Worm (Caenorhabditis elegans) whole organism, midembryonic: ENCODE results near the gene F58A3.3.

Source experiments
- T22C8.4 ChIP-seq: fragments of 200-800 bp; sonication (Bioruptor generic); IDR thresholded peaks from 2 replicates; pipeline ENCODE4 v1.3.6; 2022; ENCODE audit warnings: missing genetic modification characterization, missing compliant biosample characterization
- cog-1 ChIP-seq: sonication (generic microtip); optimal IDR thresholded peaks from 2 replicates; lab custom pipeline; 2016; ENCODE audit warnings: missing genetic modification characterization, missing compliant biosample characterization
- flt-1 ChIP-seq: fragments of 200-800 bp; sonication (Bioruptor generic); IDR thresholded peaks from 2 replicates; pipeline ENCODE4 v1.3.6; 2022; ENCODE audit warnings: missing genetic modification characterization, missing compliant biosample characterization
- klf-2 ChIP-seq: fragments of 200-800 bp; sonication (Bioruptor generic); conservative IDR thresholded peaks from 2 replicates; pipeline ENCODE4 v1.3.6; 2022; ENCODE audit warnings: missing genetic modification reagents, missing genetic modification characterization, missing compliant biosample characterization
- med-1 ChIP-seq: sonication (generic microtip); optimal IDR thresholded peaks from 2 replicates; lab custom pipeline; 2017; ENCODE audit warnings: missing genetic modification characterization, mild to moderate bottlenecking, missing compliant biosample characterization, antibody characterized with exemption, missing genetic modification reagents; ENCODE audit not compliant: insufficient read depth
- ref-1 ChIP-seq: fragments of 200-800 bp; sonication (Bioruptor generic); conservative IDR thresholded peaks from 2 replicates; pipeline ENCODE4 v1.3.6; 2022; ENCODE audit warnings: missing genetic modification reagents, missing genetic modification characterization, missing compliant biosample characterization
- tab-1 ChIP-seq: fragments of 200-800 bp; sonication (Bioruptor generic); IDR thresholded peaks from 2 replicates; pipeline ENCODE4 v1.3.6; 2022; ENCODE audit warnings: missing genetic modification characterization, missing compliant biosample characterization
- ztf-23 ChIP-seq: fragments of 200-800 bp; sonication (Bioruptor generic); IDR thresholded peaks from 2 replicates; pipeline ENCODE4 v1.3.6; 2022; ENCODE audit warnings: missing genetic modification reagents, missing genetic modification characterization, missing compliant biosample characterization
- ztf-29 ChIP-seq: fragments of 200-800 bp; sonication (Bioruptor generic); IDR thresholded peaks from 2 replicates; pipeline ENCODE4 v1.3.6; 2022; ENCODE audit warnings: missing genetic modification reagents, missing genetic modification characterization, missing compliant biosample characterization

Gene F58A3.3

ce11 chrX:10979186-10979585 lies 33.3 kb upstream of the F58A3.3 start, which contains the start of gene pxn-2:
pxn-2 (minus strand) TSS chrX:10979286.
- no peak for TF ChIP-seq flt-1 (GFP tag; lab: Robert Waterston, UW)
- TF ChIP-seq ref-1: no peak
- TF ChIP-seq T22C8.4: no peak

DNA sequence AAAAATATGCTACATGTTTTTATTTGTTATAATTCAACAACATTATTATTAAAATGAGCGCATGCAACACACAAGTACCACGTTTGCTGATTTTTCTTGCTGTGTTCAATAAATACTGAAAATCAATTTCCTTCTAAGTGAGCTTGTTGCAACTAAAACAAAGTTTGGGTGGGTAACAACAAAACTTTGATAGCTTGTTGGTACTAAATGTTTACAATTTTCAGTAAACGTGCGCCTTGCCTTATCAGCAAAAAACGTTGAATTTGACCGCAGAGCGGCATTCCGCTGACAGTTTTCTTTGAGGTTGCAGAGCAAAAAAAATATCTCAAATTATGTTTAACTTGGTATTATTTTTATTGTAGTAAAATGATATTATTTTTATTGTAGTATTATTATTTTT lies 31.1 kb upstream of the F58A3.3 start:
- TF ChIP-seq med-1 (GFP tag; lab: Kevin White, UChicago): no peak
- no peak for TF ChIP-seq ref-1
- no peak for TF ChIP-seq flt-1 (GFP tag; lab: Robert Waterston, UW)
- TF ChIP-seq T22C8.4: no peak
- TF ChIP-seq klf-2 (GFP tag; lab: Robert Waterston, UW): no peak
- no peak for TF ChIP-seq tab-1
- TF ChIP-seq ztf-23 (GFP tag; lab: Robert Waterston, UW): no peak
- no peak for TF ChIP-seq ztf-29 (GFP tag; lab: Robert Waterston, UW)
- TF ChIP-seq cog-1 (tag; lab: Kevin White, UChicago): no peak

ce11 chrX:10982051-10982450 lies 30.4 kb upstream of the F58A3.3 start, which contains the start of gene ver-4:
ver-4 (plus strand) TSS chrX:10982351.
- TF ChIP-seq klf-2 (GFP tag; lab: Robert Waterston, UW) (no peak), flt-1 (GFP tag; lab: Robert Waterston, UW) (no peak), ztf-23 (GFP tag; lab: Robert Waterston, UW) (no peak), ztf-29 (GFP tag; lab: Robert Waterston, UW) (no peak), cog-1 (tag; lab: Kevin White, UChicago) (no peak), T22C8.4 (no peak), med-1 (GFP tag; lab: Kevin White, UChicago) (no peak), ref-1 (no peak), tab-1 (no peak)

ce11 chrX:10989286-10989685 lies 23.2 kb upstream of the F58A3.3 start:
- no peak for TF ChIP-seq med-1 (GFP tag; lab: Kevin White, UChicago)
- TF ChIP-seq T22C8.4: no peak
- no peak for TF ChIP-seq klf-2 (GFP tag; lab: Robert Waterston, UW)
- no peak for TF ChIP-seq tab-1
- TF ChIP-seq cog-1 (tag; lab: Kevin White, UChicago): no peak
- no peak for TF ChIP-seq ztf-29 (GFP tag; lab: Robert Waterston, UW)
- TF ChIP-seq flt-1 (GFP tag; lab: Robert Waterston, UW): no peak
- no peak for TF ChIP-seq ref-1
- no peak for TF ChIP-seq ztf-23 (GFP tag; lab: Robert Waterston, UW)

- TF ChIP-seq klf-2 (GFP tag; lab: Robert Waterston, UW) (no peak), flt-1 (GFP tag; lab: Robert Waterston, UW) (peak; percentile 68), cog-1 (tag; lab: Kevin White, UChicago) (peak; percentile 34), T22C8.4 (no peak), ztf-23 (GFP tag; lab: Robert Waterston, UW) (no peak), tab-1 (no peak)
Measured at ce11 chrX:10990159-10990854, 22.1 kb upstream of the F58A3.3 start.

- TF ChIP-seq tab-1 (no peak), ztf-23 (GFP tag; lab: Robert Waterston, UW) (no peak)
Measured at ce11 chrX:10990855-10991176, 21.6 kb upstream of the F58A3.3 start.

DNA sequence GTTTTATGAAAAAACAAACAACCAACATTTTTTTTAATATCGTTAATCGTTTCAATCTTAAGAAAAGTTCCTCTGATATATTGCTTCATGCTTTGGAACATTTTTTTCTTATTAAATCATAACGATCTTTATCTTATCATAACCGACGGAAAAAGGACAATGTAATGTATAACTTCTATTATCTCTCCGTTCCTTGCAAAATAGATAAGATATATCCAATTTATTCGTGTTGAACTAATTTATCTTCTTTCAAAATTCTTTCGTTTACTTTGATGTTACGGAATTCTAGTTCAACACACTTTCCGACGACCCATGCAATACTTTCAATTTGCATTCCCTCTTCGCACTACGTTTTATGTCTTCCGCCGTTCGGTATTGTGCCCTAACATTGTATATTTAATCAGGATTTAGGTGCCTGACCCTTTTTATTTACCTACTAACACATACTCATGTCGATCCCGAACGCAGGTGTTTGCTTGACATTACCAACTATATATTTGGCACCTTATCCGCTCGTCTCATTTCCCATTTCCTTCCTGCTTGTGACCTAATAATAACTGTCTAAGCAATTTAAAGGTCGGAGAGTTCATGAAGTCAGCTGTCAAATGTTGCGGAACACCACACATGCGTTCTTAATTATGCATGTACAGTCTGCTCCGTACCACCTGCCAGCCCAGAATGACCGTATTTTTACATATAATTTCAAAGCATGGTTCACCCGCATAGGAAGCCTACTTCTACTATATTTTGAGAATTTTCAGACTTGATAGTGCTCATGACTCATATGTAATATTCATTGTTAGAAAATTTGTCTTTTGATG lies 20.9 kb upstream of the F58A3.3 start:
- TF ChIP-seq ztf-29 (GFP tag; lab: Robert Waterston, UW): no peak
- no peak for TF ChIP-seq tab-1
- TF ChIP-seq med-1 (GFP tag; lab: Kevin White, UChicago): no peak
- TF ChIP-seq ztf-23 (GFP tag; lab: Robert Waterston, UW): no peak
- no peak for TF ChIP-seq flt-1 (GFP tag; lab: Robert Waterston, UW)
- TF ChIP-seq cog-1 (tag; lab: Kevin White, UChicago): no peak
- TF ChIP-seq T22C8.4: no peak
- no peak for TF ChIP-seq ref-1
- TF ChIP-seq klf-2 (GFP tag; lab: Robert Waterston, UW): no peak

DNA sequence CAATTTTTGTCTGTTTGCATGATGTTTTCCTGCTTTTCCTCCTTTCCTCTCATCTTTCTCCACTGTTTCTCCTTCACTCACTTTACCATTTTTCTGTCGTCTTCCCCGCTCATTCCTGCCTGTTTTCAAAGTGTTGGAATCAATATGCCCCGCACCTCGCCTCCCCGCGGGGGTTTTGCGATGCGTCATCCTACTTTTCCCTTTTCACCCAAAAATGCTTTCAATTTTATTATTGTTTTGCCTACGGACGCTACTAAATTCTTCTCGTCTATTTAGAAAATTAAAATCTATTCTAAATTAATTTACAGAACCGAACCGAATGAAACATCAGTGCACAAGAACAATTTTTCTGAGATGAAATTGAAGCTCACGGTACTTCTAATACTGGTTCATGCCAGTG lies 20.3 kb upstream of the F58A3.3 start, which contains the start of gene ver-3:
Gene ver-3, plus strand, starts transcription at position 301 of the 400 bp plus-strand sequence.
- no peak for TF ChIP-seq ztf-23 (GFP tag; lab: Robert Waterston, UW)
- TF ChIP-seq med-1 (GFP tag; lab: Kevin White, UChicago): no peak
- TF ChIP-seq cog-1 (tag; lab: Kevin White, UChicago): no peak
- no peak for TF ChIP-seq flt-1 (GFP tag; lab: Robert Waterston, UW)
- TF ChIP-seq klf-2 (GFP tag; lab: Robert Waterston, UW): no peak
- no peak for TF ChIP-seq ztf-29 (GFP tag; lab: Robert Waterston, UW)
- TF ChIP-seq tab-1: no peak
- no peak for TF ChIP-seq ref-1
- TF ChIP-seq T22C8.4: no peak

DNA sequence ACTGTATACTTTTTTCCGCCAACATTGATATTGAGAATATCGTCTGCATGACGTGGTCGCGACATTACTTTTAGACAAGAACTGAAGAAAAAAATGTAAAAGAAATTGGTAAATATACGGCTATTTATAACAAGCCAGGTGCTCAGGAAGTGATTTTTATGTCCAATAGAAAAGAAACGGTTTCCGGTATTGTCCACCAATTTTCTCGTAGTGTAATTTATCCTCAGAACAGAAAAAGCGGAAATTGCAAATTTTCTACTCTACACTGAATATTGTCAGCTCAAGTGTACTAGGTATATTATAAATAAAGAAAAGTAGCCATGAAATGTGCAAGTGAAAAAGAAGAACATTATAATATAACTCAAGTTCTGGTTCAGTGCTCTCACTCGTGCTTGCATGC lies 13.3 kb upstream of the F58A3.3 start, which contains the start of gene F59F3.6:
Gene F59F3.6, minus strand, starts transcription at position 101 of the 400 bp plus-strand sequence.
- TF ChIP-seq T22C8.4: no peak
- TF ChIP-seq cog-1 (tag; lab: Kevin White, UChicago): no peak
- no peak for TF ChIP-seq ztf-29 (GFP tag; lab: Robert Waterston, UW)
- TF ChIP-seq klf-2 (GFP tag; lab: Robert Waterston, UW): no peak
- no peak for TF ChIP-seq ref-1
- no peak for TF ChIP-seq flt-1 (GFP tag; lab: Robert Waterston, UW)
- no peak for TF ChIP-seq med-1 (GFP tag; lab: Kevin White, UChicago)
- TF ChIP-seq tab-1: no peak
- TF ChIP-seq ztf-23 (GFP tag; lab: Robert Waterston, UW): no peak
